Fruit fly (Drosophila melanogaster) S2 (cell line): Measurements from ENCODE around the gene CG43182.

Experiments used
- CG8478 ChIP-seq: fragments of >200 bp; optimal IDR thresholded peaks from 2 replicates; lab custom pipeline; 2018
- CTCF ChIP-seq, 2 experiments: fragments of >200 bp; optimal IDR thresholded peaks; 2 replicates each; lab custom pipeline; 2018

DNA sequence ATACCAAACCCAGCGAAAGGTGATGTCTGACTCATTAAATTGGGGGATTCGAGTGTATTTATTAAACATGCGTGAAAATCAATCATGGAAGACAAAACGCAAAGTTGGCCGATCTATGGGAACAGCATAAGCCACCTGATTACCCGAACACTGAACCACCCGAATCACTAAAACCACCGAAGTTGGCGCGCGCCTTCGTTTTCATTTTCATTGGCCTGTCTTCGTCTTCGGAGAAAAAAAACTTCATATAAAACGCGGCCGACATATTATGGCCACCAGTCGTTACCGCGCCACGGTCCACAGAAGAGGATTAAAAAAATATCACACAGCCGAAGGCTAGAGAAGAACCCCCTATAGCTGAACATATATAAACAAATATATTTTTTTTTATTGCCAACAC, 3.4 kb downstream of the CG43182 start, which contains the start of gene y:
- no peak for TF ChIP-seq CTCF (optimal IDR thresholded peaks at IDR 0.05; lab: Kevin White, UChicago)
- no peak for TF ChIP-seq CG8478 (lab: Kevin White, UChicago)
